Fruit fly (Drosophila melanogaster): ENCODE data around the gene CG13786.
A peak's percentile ranks its signal among the peaks of the same experiment; 100 is the strongest.

Gene CG13786

DNA sequence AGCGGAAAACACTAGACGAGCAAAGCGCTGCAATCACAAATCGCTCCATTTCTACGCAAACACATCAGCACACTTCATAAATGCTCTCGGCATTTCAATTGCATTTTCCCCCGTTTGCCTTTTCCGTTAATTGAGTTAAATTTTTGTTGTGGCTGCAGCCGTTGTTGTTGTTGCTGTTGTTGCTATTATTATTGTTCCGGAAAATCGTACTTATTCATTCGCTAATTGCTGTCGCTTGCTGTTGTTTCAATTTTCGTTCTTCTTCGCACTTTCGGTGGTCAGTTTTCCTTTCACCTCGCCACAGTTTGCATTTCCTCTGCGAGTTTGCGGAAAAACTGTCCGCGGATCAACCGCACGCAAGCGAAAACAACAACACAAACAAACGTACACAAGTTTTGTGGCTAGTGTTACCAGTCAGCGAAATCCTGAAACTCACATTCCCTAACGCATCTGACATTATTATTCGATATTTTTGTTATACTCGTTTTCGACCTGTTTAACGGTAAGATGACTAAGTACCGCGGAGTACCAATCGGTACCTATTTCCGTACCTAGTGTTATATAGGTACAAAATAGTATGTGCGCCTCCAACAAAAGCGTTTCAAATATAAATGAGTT, 33.0 kb downstream of the CG13786 start, which contains the start of gene CG13784 (continued):
- no peak for TF ChIP-seq lov (optimal IDR thresholded peaks at IDR 0.05)
- TF ChIP-seq lov (GFP tag; IDR thresholded peaks at IDR 0.05) = 0 out of 3 replicates have a peak, but pooled peaks have one; percentile 9
- TF ChIP-seq CG4854 (GFP tag; optimal IDR thresholded peaks at IDR 0.05) = no peak
- no peak for TF ChIP-seq zf30C (GFP tag; optimal IDR thresholded peaks at IDR 0.05)
- TF ChIP-seq CG4707 (GFP tag; optimal IDR thresholded peaks at IDR 0.05) = peak; percentile 51
- peak; percentile 42 for TF ChIP-seq CG11723 (GFP tag; optimal IDR thresholded peaks at IDR 0.05)
- TF ChIP-seq NC2α (GFP tag; optimal IDR thresholded peaks at IDR 0.05) = no peak
- TF ChIP-seq onecut (GFP tag; IDR thresholded peaks at IDR 0.05) = peak; percentile 11
- peak; percentile 56; the same call in 1 of the 2 replicates for TF ChIP-seq CG14014 (GFP tag; IDR thresholded peaks at IDR 0.05)
- no peak for TF ChIP-seq pros (GFP tag; optimal IDR thresholded peaks at IDR 0.05)
- peak; percentile 45 for TF ChIP-seq CrebB (tag; optimal IDR thresholded peaks at IDR 0.05)
- peak; percentile 47; the same call in 1 of the 3 replicates for TF ChIP-seq CG17361 (GFP tag; IDR thresholded peaks at IDR 0.05)
- TF ChIP-seq Six4 (GFP tag; optimal IDR thresholded peaks at IDR 0.05) = no peak
- TF ChIP-seq CG2120 (GFP tag; optimal IDR thresholded peaks at IDR 0.05) = peak; percentile 55
- TF ChIP-seq CG32532 (GFP tag; IDR thresholded peaks at IDR 0.05) = peak; percentile 61
- TF ChIP-seq CG6765 (GFP tag; optimal IDR thresholded peaks at IDR 0.05) = peak; percentile 33
- TF ChIP-seq run (tag; optimal IDR thresholded peaks at IDR 0.05) = peak; percentile 13
- TF ChIP-seq CHES-1-like (GFP tag; optimal IDR thresholded peaks at IDR 0.05) = peak; percentile 75
- peak; percentile 69 for TF ChIP-seq Scr (GFP tag; IDR thresholded peaks at IDR 0.05; ENCODE audit: partially characterized antibody)
- peak; percentile 19 for TF ChIP-seq chn (GFP tag; optimal IDR thresholded peaks at IDR 0.05)
- TF ChIP-seq Max (GFP tag; optimal IDR thresholded peaks at IDR 0.05) = peak; percentile 37
- TF ChIP-seq slbo (GFP tag; IDR thresholded peaks at IDR 0.05) = peak; percentile 42
- peak; percentile 41 for TF ChIP-seq CG3281 (GFP tag; optimal IDR thresholded peaks at IDR 0.05)
- peak; percentile 6 for TF ChIP-seq fd3F (GFP tag; optimal IDR thresholded peaks at IDR 0.05)
- TF ChIP-seq CG8359 (GFP tag; optimal IDR thresholded peaks at IDR 0.05; ENCODE audit: borderline replicate concordance) = peak; percentile 19
- no peak for TF ChIP-seq CG14441 (GFP tag; IDR thresholded peaks at IDR 0.05)
- TF ChIP-seq CG9932 (GFP tag; IDR thresholded peaks at IDR 0.05) = peak; percentile 55
- no peak for TF ChIP-seq slp2 (GFP tag; optimal IDR thresholded peaks at IDR 0.05)
- peak; percentile 94 for TF ChIP-seq pzg (GFP tag; optimal IDR thresholded peaks at IDR 0.05)
- no peak for TF ChIP-seq CG12744 (GFP tag; optimal IDR thresholded peaks at IDR 0.05)
- peak; percentile 36 for TF ChIP-seq Xbp1 (GFP tag; optimal IDR thresholded peaks at IDR 0.05)
- TF ChIP-seq Ets65A (GFP tag) = peak; percentile 94
- no peak for TF ChIP-seq CG8388 (GFP tag; optimal IDR thresholded peaks at IDR 0.05)
- TF ChIP-seq MESR4 (GFP tag; optimal IDR thresholded peaks at IDR 0.05) = peak; percentile 76
- no peak for TF ChIP-seq CG9437 (GFP tag; optimal IDR thresholded peaks at IDR 0.05)
- TF ChIP-seq Oli (tag; optimal IDR thresholded peaks at IDR 0.05) = no peak
- TF ChIP-seq chm (GFP tag; IDR thresholded peaks at IDR 0.05) = no peak
- TF ChIP-seq CG8765 (GFP tag; IDR thresholded peaks at IDR 0.05) = peak; percentile 26; the same call in 1 of the 2 replicates
- TF ChIP-seq hth (optimal IDR thresholded peaks at IDR 0.05) = no peak
- TF ChIP-seq HmgZ (tag; optimal IDR thresholded peaks at IDR 0.05) = peak; percentile 85
- no peak for TF ChIP-seq Vsx1 (GFP tag; optimal IDR thresholded peaks at IDR 0.05)
- TF ChIP-seq CG34224 (GFP tag; IDR thresholded peaks at IDR 0.05; ENCODE audit: partially characterized antibody) = no peak
- TF ChIP-seq otp (GFP tag; IDR thresholded peaks at IDR 0.05) = no peak; the same call in 2 of the 3 replicates
- no peak for TF ChIP-seq bigmax (GFP tag; optimal IDR thresholded peaks at IDR 0.05)
- TF ChIP-seq tap (tag; optimal IDR thresholded peaks at IDR 0.05) = no peak
- no peak for TF ChIP-seq Hmx (GFP tag; optimal IDR thresholded peaks at IDR 0.05)
- no peak for TF ChIP-seq ham (GFP tag; IDR thresholded peaks at IDR 0.05)
- TF ChIP-seq CG17802 (tag; optimal IDR thresholded peaks at IDR 0.05) = peak; percentile 5
- no peak for TF ChIP-seq crc (GFP tag; optimal IDR thresholded peaks at IDR 0.05)
- no peak for TF ChIP-seq NK7.1 (GFP tag; optimal IDR thresholded peaks at IDR 0.05)
- TF ChIP-seq Poxn (GFP tag; IDR thresholded peaks at IDR 0.05) = no peak
